Fruit fly (Drosophila melanogaster): ENCODE results near the gene Atg4b.
A peak's percentile ranks its signal among the peaks of the same experiment; 100 is the strongest.

Gene Atg4b

dm6 chr3R:15330472-15330871 is 26.3 kb downstream of the Atg4b start, which contains the start of gene mRpL9 (continued):
- TF ChIP-seq Atf-2 (GFP tag; optimal IDR thresholded peaks at IDR 0.05) = no peak
- TF ChIP-seq hth (optimal IDR thresholded peaks at IDR 0.05) = no peak
- no peak for TF ChIP-seq sisA (GFP tag; IDR thresholded peaks at IDR 0.05)
- 0 out of 3 replicates have a peak, but pooled peaks have one; percentile 48 for TF ChIP-seq HLH4C (GFP tag; IDR thresholded peaks at IDR 0.05; ENCODE audit: partially characterized antibody)
- no peak for TF ChIP-seq CG2129 (GFP tag; IDR thresholded peaks at IDR 0.05; ENCODE audit: partially characterized antibody)
- TF ChIP-seq CG17912 (GFP tag; optimal IDR thresholded peaks at IDR 0.05) = no peak
- no peak for TF ChIP-seq CG8478 (optimal IDR thresholded peaks at IDR 0.05)
- TF ChIP-seq sens-2 (GFP tag; IDR thresholded peaks at IDR 0.05) = no peak
- TF ChIP-seq Oli (tag; optimal IDR thresholded peaks at IDR 0.05) = no peak
- TF ChIP-seq prd (optimal IDR thresholded peaks at IDR 0.05) = no peak
- TF ChIP-seq prd (GFP tag; IDR thresholded peaks at IDR 0.05) = no peak; the same call in 2 of the 3 replicates
- no peak for TF ChIP-seq CG34224 (GFP tag; IDR thresholded peaks at IDR 0.05; ENCODE audit: partially characterized antibody)
- no peak for TF ChIP-seq Ada2b (GFP tag; IDR thresholded peaks at IDR 0.05)
- no peak for TF ChIP-seq Deaf1 (tag; optimal IDR thresholded peaks at IDR 0.05)
- peak; percentile 34 for TF ChIP-seq nmo (GFP tag; optimal IDR thresholded peaks at IDR 0.05)
- TF ChIP-seq p53 (GFP tag; optimal IDR thresholded peaks at IDR 0.05) = no peak
- TF ChIP-seq CG14860 (GFP tag; IDR thresholded peaks at IDR 0.05; ENCODE audit: partially characterized antibody) = no peak
- TF ChIP-seq CG9609 (GFP tag; optimal IDR thresholded peaks at IDR 0.05) = no peak
- no peak for TF ChIP-seq CG8944 (GFP tag; optimal IDR thresholded peaks at IDR 0.05)
- TF ChIP-seq tap (tag; optimal IDR thresholded peaks at IDR 0.05) = no peak
- TF ChIP-seq Chrac-16 (GFP tag; optimal IDR thresholded peaks at IDR 0.05) = no peak
- TF ChIP-seq lbe (GFP tag; optimal IDR thresholded peaks at IDR 0.05) = no peak
- TF ChIP-seq fru (optimal IDR thresholded peaks at IDR 0.05) = no peak
- TF ChIP-seq BtbVII (GFP tag; optimal IDR thresholded peaks at IDR 0.05) = no peak
- TF ChIP-seq lov (optimal IDR thresholded peaks at IDR 0.05) = no peak
- TF ChIP-seq lov (GFP tag; IDR thresholded peaks at IDR 0.05) = no peak
- no peak for TF ChIP-seq CG10209 (GFP tag; optimal IDR thresholded peaks at IDR 0.05)
- TF ChIP-seq Poxn (GFP tag; IDR thresholded peaks at IDR 0.05) = no peak
- no peak for TF ChIP-seq repo (GFP tag; optimal IDR thresholded peaks at IDR 0.05)
- TF ChIP-seq CG2199 (GFP tag; IDR thresholded peaks at IDR 0.05) = no peak
- TF ChIP-seq amos (GFP tag; IDR thresholded peaks at IDR 0.05; ENCODE audit: partially characterized antibody) = peak; percentile 26; the same call in 1 of the 2 replicates
- TF ChIP-seq schlank (tag; optimal IDR thresholded peaks at IDR 0.05) = no peak
- TF ChIP-seq CG5245 (GFP tag; optimal IDR thresholded peaks at IDR 0.05) = no peak
- no peak for TF ChIP-seq twi (tag; optimal IDR thresholded peaks at IDR 0.05)
- TF ChIP-seq Hand (GFP tag; optimal IDR thresholded peaks at IDR 0.05) = no peak
- no peak for TF ChIP-seq chm (GFP tag; IDR thresholded peaks at IDR 0.05)
- TF ChIP-seq CG8765 (GFP tag; IDR thresholded peaks at IDR 0.05) = no peak
- no peak for TF ChIP-seq kni (GFP tag; optimal IDR thresholded peaks at IDR 0.05)
- peak; percentile 42 for TF ChIP-seq CG12391 (tag; optimal IDR thresholded peaks at IDR 0.05)
- TF ChIP-seq ato (GFP tag; IDR thresholded peaks at IDR 0.05; ENCODE audit: partially characterized antibody) = no peak
- no peak for TF ChIP-seq CG15011 (GFP tag; optimal IDR thresholded peaks at IDR 0.05)
- TF ChIP-seq CG8290 (GFP tag; optimal IDR thresholded peaks at IDR 0.05) = no peak
- TF ChIP-seq CG8290 (tag; optimal IDR thresholded peaks at IDR 0.05) = no peak
- no peak for TF ChIP-seq ara (GFP tag; IDR thresholded peaks at IDR 0.05)
- TF ChIP-seq CG12071 (GFP tag; optimal IDR thresholded peaks at IDR 0.05) = no peak
- no peak for TF ChIP-seq crp (GFP tag; optimal IDR thresholded peaks at IDR 0.05)
- no peak for TF ChIP-seq br (optimal IDR thresholded peaks at IDR 0.05)
- TF ChIP-seq Scr (GFP tag; IDR thresholded peaks at IDR 0.05; ENCODE audit: partially characterized antibody) = peak; percentile 27; the same call in 1 of the 2 replicates
- peak; percentile 90 for TF ChIP-seq CG9437 (GFP tag; optimal IDR thresholded peaks at IDR 0.05)
- no peak for TF ChIP-seq so (GFP tag; IDR thresholded peaks at IDR 0.05)
- TF ChIP-seq gsb (GFP tag; IDR thresholded peaks at IDR 0.05) = no peak
- TF ChIP-seq CG14014 (GFP tag; IDR thresholded peaks at IDR 0.05) = no peak
- TF ChIP-seq CG3838 (GFP tag; optimal IDR thresholded peaks at IDR 0.05) = no peak
- peak; percentile 69 for TF ChIP-seq pzg (GFP tag; optimal IDR thresholded peaks at IDR 0.05)
